Worm (Caenorhabditis elegans) whole organism, L2 larva: ENCODE measurements around the gene F28E10.1.

Experiments
- C34F6.9 ChIP-seq: fragments of 150-350 bp; optimal IDR thresholded peaks from 2 replicates; lab custom pipeline; 2014; ENCODE audit warnings: missing biosample characterization, missing genetic modification characterization
- R02D3.7 ChIP-seq: fragments of 150-350 bp; optimal IDR thresholded peaks from 2 replicates; lab custom pipeline; 2014; ENCODE audit warnings: missing biosample characterization, missing genetic modification characterization
- mdl-1 ChIP-seq, 2 experiments: fragments of 150-350 bp in 1 of 2; sonication (generic microtip) in 1 of 2; optimal IDR thresholded peaks; 2 replicates each; lab custom pipeline; 2017; ENCODE audit warnings: missing biosample characterization in 2 of 2, missing genetic modification characterization in 2 of 2
- nhr-237 ChIP-seq: fragments of 150-350 bp; optimal IDR thresholded peaks from 2 replicates; lab custom pipeline; 2014; ENCODE audit warnings: missing biosample characterization, missing genetic modification characterization
- skn-1 ChIP-seq: sonication (generic microtip); optimal IDR thresholded peaks from 2 replicates; lab custom pipeline; 2017; ENCODE audit warnings: missing biosample characterization, missing genetic modification characterization
- snpc-4 ChIP-seq: fragments of 150-350 bp; optimal IDR thresholded peaks from 2 replicates; lab custom pipeline; 2014; ENCODE audit warnings: missing biosample characterization, missing genetic modification characterization

DNA sequence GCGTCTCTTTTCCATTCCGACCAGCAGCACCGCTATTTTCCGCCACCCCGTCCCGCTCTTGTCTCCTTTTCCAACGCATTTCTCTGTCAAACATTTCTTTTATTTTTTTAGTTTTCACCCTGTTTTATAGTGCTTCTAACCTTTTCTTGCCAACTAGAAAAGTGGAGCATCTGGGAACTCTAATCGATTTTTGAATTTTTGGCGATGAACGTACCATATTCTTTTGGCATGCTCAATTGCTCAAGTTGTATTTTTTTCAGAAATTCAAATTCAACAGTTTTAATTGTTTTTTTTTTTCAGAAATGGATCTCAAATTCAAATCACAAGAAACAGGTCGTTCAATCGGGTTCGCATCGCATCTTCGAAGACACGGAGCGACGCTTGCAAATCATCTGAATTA, 20.4 kb upstream of the F28E10.1 start, which contains the start of gene ZK185.1:
- TF ChIP-seq nhr-237 (tag; lab: Kevin White, UChicago) (no peak), C34F6.9 (tag; lab: Kevin White, UChicago) (no peak), snpc-4 (tag; lab: Kevin White, UChicago) (no peak), mdl-1 (tag; optimal IDR thresholded peaks at IDR 0.05; lab: Kevin White, UChicago) (no peak), R02D3.7 (tag; lab: Kevin White, UChicago) (no peak), skn-1 (tag; lab: Kevin White, UChicago) (no peak)
